Fruit fly (Drosophila melanogaster): ENCODE data around the gene CG1523.

- no peak for TF ChIP-seq CG8478 (optimal IDR thresholded peaks at IDR 0.05)
- TF ChIP-seq CTCF (optimal IDR thresholded peaks at IDR 0.05): no peak
Measured at dm6 chr3R:28789317-28789716, 30.2 kb downstream of the CG1523 start, which contains the start of gene CG34295.
